Fruit fly (Drosophila melanogaster) S2 (cell line): ENCODE results near the gene CG15725.

Experiments
- CG8478 ChIP-seq: fragments of >200 bp; optimal IDR thresholded peaks from 2 replicates; lab custom pipeline; 2018
- CTCF ChIP-seq, 2 experiments: fragments of >200 bp; optimal IDR thresholded peaks; 2 replicates each; lab custom pipeline; 2018

DNA sequence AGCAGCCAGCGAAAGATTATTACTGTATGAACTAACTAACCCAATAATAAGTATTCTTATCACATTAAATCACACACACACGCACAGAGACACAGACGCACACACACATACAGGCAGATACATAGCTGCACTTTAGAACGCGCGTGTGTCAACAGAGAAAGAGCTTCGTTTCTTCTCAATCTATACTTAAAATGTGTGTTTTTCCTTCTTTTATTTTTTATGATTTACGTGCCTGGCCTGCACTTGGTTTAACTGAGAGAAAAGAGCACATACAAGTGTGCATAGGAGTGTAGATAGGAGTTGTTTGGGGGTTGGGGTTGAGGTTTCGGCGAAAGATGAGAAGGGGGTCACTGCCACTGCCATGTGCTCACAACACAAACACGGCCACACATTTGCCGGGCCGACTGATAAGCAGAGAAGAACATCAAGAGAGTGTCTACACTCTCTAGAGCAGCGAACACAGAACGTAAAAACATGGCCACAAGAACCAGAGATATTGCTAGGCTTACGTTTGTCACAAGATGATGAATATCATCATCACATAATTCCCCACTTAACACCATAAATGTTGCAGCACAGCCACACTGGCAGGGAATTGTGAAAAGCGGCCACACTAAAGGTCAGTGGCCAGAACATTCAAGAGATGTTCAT, 37.9 kb upstream of the CG15725 start:
- TF ChIP-seq CG8478 (lab: Kevin White, UChicago) (no peak), CTCF (optimal IDR thresholded peaks at IDR 0.05; lab: Kevin White, UChicago) (no peak)
